Fruit fly (Drosophila melanogaster): ENCODE results near the gene Mrp4.
A peak's percentile ranks its signal among the peaks of the same experiment; 100 is the strongest.

Gene Mrp4

dm6 chr3R:11568873-11569450, at the start of gene Mrp4:
Gene Mrp4 (plus strand): TSS chr3R:11569250.
- no peak for TF ChIP-seq rgr (GFP tag; optimal IDR thresholded peaks at IDR 0.05)
- no peak for TF ChIP-seq jim (GFP tag; optimal IDR thresholded peaks at IDR 0.05)
- TF ChIP-seq usp (GFP tag; optimal IDR thresholded peaks at IDR 0.05), result no peak
- no peak for TF ChIP-seq CG32264 (GFP tag; optimal IDR thresholded peaks at IDR 0.05)
- no peak for TF ChIP-seq Dfd (GFP tag; optimal IDR thresholded peaks at IDR 0.05)
- TF ChIP-seq tai (GFP tag; optimal IDR thresholded peaks at IDR 0.05), result no peak
- peak; percentile 95 for TF ChIP-seq Hr83 (GFP tag; optimal IDR thresholded peaks at IDR 0.05; ENCODE audit: poor library complexity, severe bottlenecking)
- TF ChIP-seq Hnf4 (GFP tag; optimal IDR thresholded peaks at IDR 0.05), result peak; percentile 75
- no peak for TF ChIP-seq brk (GFP tag; optimal IDR thresholded peaks at IDR 0.05)
- no peak for TF ChIP-seq Jra (GFP tag; optimal IDR thresholded peaks at IDR 0.05)
- no peak for TF ChIP-seq Hr78 (GFP tag; optimal IDR thresholded peaks at IDR 0.05)
- TF ChIP-seq dmrt93B (GFP tag; optimal IDR thresholded peaks at IDR 0.05), result no peak
- no peak for TF ChIP-seq Sp1 (GFP tag; optimal IDR thresholded peaks at IDR 0.05)
- no peak for TF ChIP-seq woc (GFP tag; optimal IDR thresholded peaks at IDR 0.05)
- peak; percentile 89 for TF ChIP-seq CrebA (GFP tag; optimal IDR thresholded peaks at IDR 0.05; ENCODE audit: borderline replicate concordance)
- peak; percentile 57 for TF ChIP-seq br (GFP tag; optimal IDR thresholded peaks at IDR 0.05)
- no peak for TF ChIP-seq ey (GFP tag; optimal IDR thresholded peaks at IDR 0.05)
- peak; percentile 51 for TF ChIP-seq sv (GFP tag; optimal IDR thresholded peaks at IDR 0.05)
- peak; percentile 95 for TF ChIP-seq Vsx2 (GFP tag; optimal IDR thresholded peaks at IDR 0.05; ENCODE audit: partially characterized antibody)
- no peak for TF ChIP-seq GATAd (GFP tag; optimal IDR thresholded peaks at IDR 0.05)
- peak; percentile 10 for TF ChIP-seq sage (GFP tag; optimal IDR thresholded peaks at IDR 0.05)
- TF ChIP-seq pan (optimal IDR thresholded peaks at IDR 0.05), result no peak
- TF ChIP-seq Myc (optimal IDR thresholded peaks at IDR 0.05), result no peak
- TF ChIP-seq foxo (GFP tag; optimal IDR thresholded peaks at IDR 0.05), result no peak
- TF ChIP-seq HLH106 (tag; optimal IDR thresholded peaks at IDR 0.05), result no peak
- TF ChIP-seq dsf (GFP tag; optimal IDR thresholded peaks at IDR 0.05; ENCODE audit: borderline replicate concordance), result no peak
- peak; percentile 46 for TF ChIP-seq Rel (GFP tag; optimal IDR thresholded peaks at IDR 0.05)
- TF ChIP-seq Rel (tag; optimal IDR thresholded peaks at IDR 0.05), result no peak
- TF ChIP-seq lola (GFP tag; optimal IDR thresholded peaks at IDR 0.05), result no peak
- TF ChIP-seq psq (GFP tag; optimal IDR thresholded peaks at IDR 0.05), result no peak
- TF ChIP-seq Mio (GFP tag; optimal IDR thresholded peaks at IDR 0.05), result no peak
- no peak for TF ChIP-seq OdsH (GFP tag; optimal IDR thresholded peaks at IDR 0.05)
- peak; percentile 10 for TF ChIP-seq fru (GFP tag; optimal IDR thresholded peaks at IDR 0.05)
- no peak for TF ChIP-seq Abd-B (GFP tag; optimal IDR thresholded peaks at IDR 0.05)
- TF ChIP-seq Dif (GFP tag; optimal IDR thresholded peaks at IDR 0.05; ENCODE audit: partially characterized antibody), result peak; percentile 99
- no peak for TF ChIP-seq N (GFP tag; optimal IDR thresholded peaks at IDR 0.05)
- TF ChIP-seq CG9705 (GFP tag; optimal IDR thresholded peaks at IDR 0.05), result no peak
- TF ChIP-seq h (GFP tag; optimal IDR thresholded peaks at IDR 0.05), result peak; percentile 47
- peak; percentile 97 to 98 for TF ChIP-seq dl (GFP tag; optimal IDR thresholded peaks at IDR 0.05; ENCODE audit: insufficient read depth in 1 of 2, partially characterized antibody in 2 of 2)

dm6 chr3R:11531893-11532292, 37.2 kb upstream of the Mrp4 start:
- TF ChIP-seq Dfd (GFP tag; optimal IDR thresholded peaks at IDR 0.05) (peak; percentile 72), N (GFP tag; optimal IDR thresholded peaks at IDR 0.05) (no peak), Sp1 (GFP tag; optimal IDR thresholded peaks at IDR 0.05) (no peak), CG9705 (GFP tag; optimal IDR thresholded peaks at IDR 0.05) (no peak), jim (GFP tag; optimal IDR thresholded peaks at IDR 0.05) (no peak), CG32264 (GFP tag; optimal IDR thresholded peaks at IDR 0.05) (no peak)

Measured in whole organism, wandering third instar larva.